Fruit fly (Drosophila melanogaster) Kc167 (cell line): ENCODE data around the gene CG6293.

Experiments
- Myc ChIP-seq: fragments of >200 bp; optimal IDR thresholded peaks from 2 replicates; lab custom pipeline; 2017; ENCODE audit warnings: missing external identifiers
- insv ChIP-seq: fragments of >200 bp; optimal IDR thresholded peaks from 3 replicates; lab custom pipeline; 2018; ENCODE audit warnings: missing external identifiers
- psq ChIP-seq: fragments of >200 bp; optimal IDR thresholded peaks from 2 replicates; lab custom pipeline; 2017; ENCODE audit warnings: missing external identifiers

DNA sequence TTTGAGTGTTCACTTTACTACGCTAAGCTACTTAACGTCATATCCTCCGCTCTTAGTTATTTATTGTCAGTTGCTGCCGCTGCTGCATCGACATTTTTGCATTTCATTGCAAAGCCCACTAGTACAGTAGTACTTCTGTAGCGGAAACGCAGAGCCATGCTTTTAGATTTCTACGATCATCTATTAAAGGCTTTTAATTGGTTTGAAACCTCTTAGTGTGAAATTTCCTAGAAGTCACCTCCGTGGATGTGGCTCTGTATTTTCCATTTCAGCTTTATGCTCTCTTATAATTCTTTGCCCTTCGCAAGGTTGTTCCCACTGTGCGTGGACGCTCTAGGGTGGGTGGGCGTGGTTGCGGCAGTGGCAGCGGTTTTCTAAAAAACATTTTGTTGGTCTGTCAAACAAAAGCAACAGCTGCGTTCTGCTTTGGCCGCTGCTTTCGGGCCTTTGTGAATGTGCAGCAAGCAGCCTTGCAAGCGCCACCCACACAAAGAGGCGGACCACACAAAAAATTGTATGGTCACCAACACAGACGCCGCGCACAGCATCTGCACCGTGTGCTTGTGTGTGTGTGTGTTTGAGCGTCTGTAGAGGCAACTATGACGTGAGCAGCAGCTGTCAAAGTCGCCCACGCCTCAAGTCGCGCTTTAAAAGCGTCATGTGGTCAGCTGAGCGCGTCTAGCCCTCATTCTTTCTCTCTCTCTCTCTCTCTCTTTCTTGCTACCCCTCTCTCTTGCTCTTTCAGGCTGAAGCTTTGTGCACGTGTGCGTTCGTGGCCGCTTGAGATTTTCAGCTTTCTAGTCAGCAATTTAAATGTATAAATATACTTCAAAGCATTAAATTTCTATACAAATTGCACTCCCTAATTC is 44.6 kb downstream of the CG6293 start:
- TF ChIP-seq insv (lab: Kevin White, UChicago) = no peak
- no peak for TF ChIP-seq Myc
- no peak for TF ChIP-seq psq (lab: Kevin White, UChicago)
